Fruit fly (Drosophila melanogaster) whole organism, embryonic: Measurements from ENCODE around the gene CG8677.

Experiments
- CG10565 ChIP-seq: fragments of 200-800 bp; sonication (Bioruptor generic); optimal IDR thresholded peaks from 3 replicates; lab custom pipeline; 2016; ENCODE audit warnings: missing biosample characterization, mild to moderate bottlenecking, missing genetic modification characterization
- CG11247 ChIP-seq: fragments of 200-800 bp; sonication (Bioruptor generic); IDR thresholded peaks from 2 replicates; pipeline ENCODE4 v1.3.6; 2022; ENCODE audit warnings: missing biosample characterization, missing genetic modification characterization
- CG13894 ChIP-seq: fragments of 200-800 bp; sonication (Bioruptor generic); optimal IDR thresholded peaks from 3 replicates; lab custom pipeline; 2018; ENCODE audit warnings: missing biosample characterization, mild to moderate bottlenecking, missing genetic modification characterization, moderate library complexity
- CG15514 ChIP-seq: fragments of 200-800 bp; sonication (Bioruptor generic); optimal IDR thresholded peaks from 3 replicates; lab custom pipeline; 2017; ENCODE audit warnings: missing biosample characterization, missing genetic modification characterization, mild to moderate bottlenecking, moderate library complexity, missing genetic modification reagents
- CG17361 ChIP-seq: fragments of 200-800 bp; sonication (Bioruptor generic); IDR thresholded peaks from 3 replicates; pipeline ENCODE4 v1.3.6; 2022; ENCODE audit warnings: missing biosample characterization, missing genetic modification characterization
- CG18011 ChIP-seq: fragments of 200-800 bp; sonication (Bioruptor generic); optimal IDR thresholded peaks from 2 replicates; lab custom pipeline; 2017; ENCODE audit warnings: missing biosample characterization, missing genetic modification characterization, mild to moderate bottlenecking, moderate library complexity, missing genotype
- CG2199 ChIP-seq: fragments of 200-800 bp; sonication (Bioruptor generic); IDR thresholded peaks from 3 replicates; pipeline ENCODE4 v1.3.6; 2022; ENCODE audit warnings: missing biosample characterization, missing genetic modification characterization
- CG3065 ChIP-seq: fragments of 200-800 bp; sonication (Bioruptor generic); optimal IDR thresholded peaks from 2 replicates; lab custom pipeline; 2016; ENCODE audit warnings: missing biosample characterization, missing genetic modification characterization
- CG31388 ChIP-seq: fragments of 200-800 bp; sonication (Bioruptor generic); optimal IDR thresholded peaks from 2 replicates; lab custom pipeline; 2016; ENCODE audit warnings: missing biosample characterization, missing genetic modification characterization
- CG3847 ChIP-seq: fragments of 200-800 bp; sonication (Bioruptor generic); IDR thresholded peaks from 2 replicates; pipeline ENCODE4 v1.3.6; 2022; ENCODE audit warnings: missing biosample characterization, missing genetic modification characterization
- CG4282 ChIP-seq: fragments of 200-800 bp; sonication (Bioruptor generic); optimal IDR thresholded peaks from 2 replicates; lab custom pipeline; 2016; ENCODE audit warnings: missing biosample characterization, missing genetic modification characterization
- CG4730 ChIP-seq: fragments of 200-800 bp; sonication (Bioruptor generic); IDR thresholded peaks from 2 replicates; pipeline ENCODE4 v1.3.6; 2022; ENCODE audit warnings: missing biosample characterization, missing genetic modification characterization
- CG7928 ChIP-seq: fragments of 200-800 bp; sonication (Bioruptor generic); optimal IDR thresholded peaks from 2 replicates; lab custom pipeline; 2017; ENCODE audit warnings: missing biosample characterization, mild to moderate bottlenecking, missing genetic modification characterization
- CG8089 ChIP-seq: fragments of 200-800 bp; sonication (Bioruptor generic); optimal IDR thresholded peaks from 3 replicates; lab custom pipeline; 2016; ENCODE audit warnings: missing biosample characterization, missing genetic modification characterization
- Deaf1 ChIP-seq: fragments of 200-800 bp; optimal IDR thresholded peaks from 3 replicates; lab custom pipeline; 2019; ENCODE audit warnings: missing biosample characterization, mild to moderate bottlenecking, missing genetic modification characterization, moderate library complexity
- Dip2 ChIP-seq: fragments of 200-800 bp; sonication (Bioruptor generic); IDR thresholded peaks from 2 replicates; pipeline ENCODE4 v1.3.6; 2022; ENCODE audit warnings: missing biosample characterization, missing genetic modification characterization
- Doc2 ChIP-seq: fragments of 200-800 bp; sonication (Bioruptor generic); IDR thresholded peaks from 2 replicates; pipeline ENCODE4 v1.3.6; 2022; ENCODE audit warnings: missing biosample characterization, missing genetic modification characterization
- Drgx ChIP-seq: fragments of 200-800 bp; sonication (Bioruptor generic); IDR thresholded peaks from 2 replicates; pipeline ENCODE4 v1.3.6; 2022; ENCODE audit warnings: missing biosample characterization, missing genetic modification characterization
- Eip74EF ChIP-seq, 2 experiments: fragments of 200-800 bp in 1 of 2; fragments of >200 bp in 1 of 2; sonication (Bioruptor generic) in 1 of 2; optimal IDR thresholded peaks; 2 replicates each; lab custom pipeline; 2017 to 2019; ENCODE audit warnings: missing biosample characterization in 2 of 2, missing genetic modification characterization in 2 of 2, mild to moderate bottlenecking in 1 of 2, moderate library complexity in 1 of 2
- Ets65A ChIP-seq: fragments of 200-800 bp; sonication (Bioruptor generic); peaks from one replicate; lab custom pipeline; 2016; ENCODE audit warnings: missing biosample characterization, missing genetic modification characterization
- Fer1 ChIP-seq: fragments of 200-800 bp; sonication (Bioruptor generic); optimal IDR thresholded peaks from 2 replicates; lab custom pipeline; 2017; ENCODE audit warnings: missing biosample characterization, mild to moderate bottlenecking, missing genetic modification characterization
- Hmr ChIP-seq: fragments of 200-800 bp; sonication (Bioruptor generic); optimal IDR thresholded peaks from 3 replicates; lab custom pipeline; 2017; ENCODE audit warnings: mild to moderate bottlenecking, missing biosample characterization, missing genetic modification reagents, missing genetic modification characterization
- Med ChIP-seq: fragments of 200-800 bp; sonication (Bioruptor generic); peaks from one replicate; lab custom pipeline; 2016; ENCODE audit warnings: missing biosample characterization, missing genetic modification characterization, mild to moderate bottlenecking, inconsistent platforms, moderate library complexity
- Poxn ChIP-seq: fragments of 200-800 bp; sonication (Bioruptor generic); IDR thresholded peaks from 2 replicates; pipeline ENCODE4 v1.3.6; 2022; ENCODE audit warnings: missing biosample characterization, missing genetic modification characterization
- Six4 ChIP-seq: fragments of 200-800 bp; sonication (Bioruptor generic); optimal IDR thresholded peaks from 2 replicates; lab custom pipeline; 2016; ENCODE audit warnings: missing biosample characterization, missing genetic modification characterization
- abd-A ChIP-seq: fragments of 200-800 bp; sonication (Bioruptor generic); optimal IDR thresholded peaks from 3 replicates; lab custom pipeline; 2019; ENCODE audit warnings: missing biosample characterization, mild to moderate bottlenecking, missing genetic modification characterization, moderate library complexity
- ase ChIP-seq: fragments of 200-800 bp; sonication (Bioruptor generic); IDR thresholded peaks from 3 replicates; pipeline ENCODE4 v1.3.6; 2022; ENCODE audit warnings: missing biosample characterization, missing genetic modification characterization
- bowl ChIP-seq: fragments of 200-800 bp; sonication (Bioruptor generic); IDR thresholded peaks from 2 replicates; pipeline ENCODE4 v1.3.6; 2022; ENCODE audit warnings: missing biosample characterization, missing genetic modification characterization
- chm ChIP-seq: fragments of 200-800 bp; sonication (Bioruptor generic); IDR thresholded peaks from 2 replicates; pipeline ENCODE4 v1.3.6; 2022; ENCODE audit warnings: missing biosample characterization, missing genetic modification characterization
- corto ChIP-seq: fragments of 200-800 bp; sonication (Bioruptor generic); optimal IDR thresholded peaks from 2 replicates; lab custom pipeline; 2016; ENCODE audit warnings: missing biosample characterization, mild to moderate bottlenecking, missing genetic modification characterization, moderate library complexity
- crol ChIP-seq: fragments of 200-800 bp; sonication (Bioruptor generic); IDR thresholded peaks from 2 replicates; pipeline ENCODE4 v1.3.6; 2022; ENCODE audit warnings: missing biosample characterization, missing genetic modification characterization
- eve ChIP-seq, 2 experiments: fragments of >200 bp; optimal IDR thresholded peaks; 2 replicates each; lab custom pipeline; 2017; ENCODE audit warnings: missing biosample characterization in 2 of 2, missing genetic modification characterization in 2 of 2
- fd64A ChIP-seq: fragments of 200-800 bp; sonication (Bioruptor generic); optimal IDR thresholded peaks from 3 replicates; lab custom pipeline; 2018; ENCODE audit warnings: missing biosample characterization, mild to moderate bottlenecking, missing genetic modification characterization
- ham ChIP-seq: fragments of 200-800 bp; sonication (Bioruptor generic); IDR thresholded peaks from 2 replicates; pipeline ENCODE4 v1.3.6; 2022; ENCODE audit warnings: missing biosample characterization, missing genetic modification characterization
- hth ChIP-seq: fragments of >200 bp; optimal IDR thresholded peaks from 2 replicates; lab custom pipeline; 2017; ENCODE audit warnings: inconsistent platforms
- nerfin-2 ChIP-seq: fragments of 200-800 bp; sonication (Bioruptor generic); IDR thresholded peaks from 2 replicates; pipeline ENCODE4 v1.3.6; 2022; ENCODE audit warnings: missing biosample characterization, missing genetic modification characterization; ENCODE audit not compliant: partially characterized antibody
- peb ChIP-seq: fragments of 200-800 bp; sonication (Bioruptor generic); IDR thresholded peaks from 2 replicates; pipeline ENCODE4 v1.3.6; 2022; ENCODE audit warnings: missing biosample characterization, missing genetic modification characterization
- sens ChIP-seq: fragments of 200-800 bp; sonication (Bioruptor generic); peaks from one replicate; lab custom pipeline; 2016; ENCODE audit warnings: missing biosample characterization, missing genetic modification characterization
- shn ChIP-seq: fragments of 200-800 bp; sonication (Bioruptor generic); optimal IDR thresholded peaks from 3 replicates; lab custom pipeline; 2016; ENCODE audit warnings: missing biosample characterization, missing genetic modification characterization
- sim ChIP-seq: fragments of 200-800 bp; sonication (Bioruptor generic); IDR thresholded peaks from 2 replicates; pipeline ENCODE4 v1.3.6; 2022; ENCODE audit warnings: missing biosample characterization, missing genetic modification characterization
- sqz ChIP-seq: fragments of 200-800 bp; sonication (Bioruptor generic); optimal IDR thresholded peaks from 3 replicates; lab custom pipeline; 2018; ENCODE audit warnings: missing biosample characterization, mild to moderate bottlenecking, missing genetic modification characterization
- unpg ChIP-seq: fragments of 200-800 bp; sonication (Bioruptor generic); optimal IDR thresholded peaks from 3 replicates; lab custom pipeline; 2018; ENCODE audit warnings: missing biosample characterization, mild to moderate bottlenecking, missing genetic modification characterization, moderate library complexity
- zen ChIP-seq: fragments of 200-800 bp; sonication (Bioruptor generic); optimal IDR thresholded peaks from 3 replicates; lab custom pipeline; 2018; ENCODE audit warnings: missing biosample characterization, mild to moderate bottlenecking, missing genetic modification characterization, moderate library complexity

CG8677 gene

dm6 chr2L:21245093-21245736, 24.1 kb downstream of the CG8677 start (continued):
- TF ChIP-seq CG3065 (GFP tag; lab: Kevin White, UChicago): no peak

- TF ChIP-seq eve (GFP tag; optimal IDR thresholded peaks at IDR 0.05; lab: Kevin White, UChicago): peak in 1 of 2 experiments; percentile 18
- no peak for TF ChIP-seq hth (lab: Kevin White, UChicago)
- TF ChIP-seq Med: peak; percentile 25
- TF ChIP-seq sens: peak; percentile 23
- TF ChIP-seq Drgx: peak; percentile 53
Observed at dm6 chr2L:21246687-21247086, 25.6 kb downstream of the CG8677 start.

- peak; percentile 32 for TF ChIP-seq CG13894 (tag; lab: Kevin White, UChicago)
- peak; percentile 72 for TF ChIP-seq abd-A
- no peak for TF ChIP-seq corto (GFP tag; lab: Kevin White, UChicago)
- TF ChIP-seq Deaf1 (tag; lab: Kevin White, UChicago): peak; percentile 62
- peak; percentile 54 for TF ChIP-seq sqz (GFP tag; lab: Kevin White, UChicago)
Observed at dm6 chr2L:21247967-21248366, 26.9 kb downstream of the CG8677 start.

- TF ChIP-seq unpg (GFP tag; lab: Kevin White, UChicago) (no peak), CG4282 (GFP tag; lab: Kevin White, UChicago) (no peak), Deaf1 (tag; lab: Kevin White, UChicago) (peak; percentile 7), Ets65A (GFP tag; lab: Kevin White, UChicago) (peak; percentile 68), CG2199 (peak; percentile 72; the same call in 1 of the 3 replicates), shn (GFP tag; lab: Kevin White, UChicago) (no peak), CG31388 (GFP tag; lab: Kevin White, UChicago) (no peak), CG18011 (no peak)
Observed at dm6 chr2L:21248877-21249276, 27.8 kb downstream of the CG8677 start.

dm6 chr2L:21250519-21251336, 29.6 kb downstream of the CG8677 start:
- TF ChIP-seq fd64A (GFP tag; lab: Kevin White, UChicago) (no peak), Hmr (no peak), Six4 (GFP tag; lab: Kevin White, UChicago) (no peak), CG17361 (GFP tag; lab: Robert Waterston, UW) (0 out of 3 replicates have a peak, but pooled peaks have one; percentile 22), CG11247 (GFP tag; lab: Robert Waterston, UW) (no peak), CG15514 (GFP tag; lab: Kevin White, UChicago) (no peak), CG4730 (no peak), peb (no peak), Eip74EF (GFP tag; optimal IDR thresholded peaks at IDR 0.05; lab: Kevin White, UChicago) (no peak), bowl (GFP tag; lab: Robert Waterston, UW) (peak; percentile 34; the same call in 1 of the 2 replicates), Doc2 (GFP tag; lab: Robert Waterston, UW) (no peak), CG8089 (GFP tag; lab: Kevin White, UChicago) (no peak), ham (GFP tag; lab: Robert Waterston, UW) (no peak), Dip2 (no peak), CG3847 (GFP tag; lab: Robert Waterston, UW) (no peak), chm (GFP tag; lab: Robert Waterston, UW) (0 out of 2 replicates have a peak, but pooled peaks have one; percentile 48), CG10565 (GFP tag; lab: Kevin White, UChicago) (no peak), crol (GFP tag; lab: Robert Waterston, UW) (peak; percentile 94; the same call in 1 of the 2 replicates), Fer1 (peak; percentile 28), sim (GFP tag; lab: Robert Waterston, UW) (no peak), CG7928 (GFP tag; lab: Kevin White, UChicago) (no peak), Poxn (no peak), nerfin-2 (GFP tag; lab: Robert Waterston, UW) (no peak), zen (tag; lab: Kevin White, UChicago) (no peak), ase (GFP tag; lab: Robert Waterston, UW) (no peak)
